Worm (Caenorhabditis elegans): ENCODE data around the gene ttr-34.
A peak's percentile ranks its signal among the peaks of the same experiment; 100 is the strongest.

The ttr-34 gene

ce11 chrX:13144975-13145618 is 5.5 kb downstream of the ttr-34 start (continued):
- TF ChIP-seq mab-9 (GFP tag; IDR thresholded peaks at IDR 0.05) (peak; percentile 83), fkh-4 (tag; optimal IDR thresholded peaks at IDR 0.05; ENCODE audit: borderline replicate concordance) (peak; percentile 76), nhr-71 (tag; optimal IDR thresholded peaks at IDR 0.05) (peak; percentile 99), lin-35 (GFP tag; optimal IDR thresholded peaks at IDR 0.05) (peak; percentile 76 to 86), lin-39 (tag; optimal IDR thresholded peaks at IDR 0.05) (peak; percentile 34), blmp-1 (tag; optimal IDR thresholded peaks at IDR 0.05) (peak; percentile 83), C34B4.2 (tag; optimal IDR thresholded peaks at IDR 0.05) (no peak), jun-1 (tag; optimal IDR thresholded peaks at IDR 0.05) (peak; percentile 96), skn-1 (tag; optimal IDR thresholded peaks at IDR 0.05) (peak; percentile 86), unc-62 (GFP tag; optimal IDR thresholded peaks at IDR 0.05) (no peak), dsc-1 (tag; optimal IDR thresholded peaks at IDR 0.05) (peak; percentile 98), hlh-17 (GFP tag; optimal IDR thresholded peaks at IDR 0.05; ENCODE audit: borderline replicate concordance) (no peak), fkh-10 (GFP tag; optimal IDR thresholded peaks at IDR 0.05) (peak; percentile 95), efl-3 (GFP tag; optimal IDR thresholded peaks at IDR 0.05) (peak; percentile 51), lir-3 (tag; optimal IDR thresholded peaks at IDR 0.05; ENCODE audit: poor library complexity) (peak; percentile 85), sup-37 (GFP tag; optimal IDR thresholded peaks at IDR 0.05) (peak; percentile 86), snpc-4 (tag; optimal IDR thresholded peaks at IDR 0.05) (peak; percentile 75), sox-4 (tag; optimal IDR thresholded peaks at IDR 0.05) (peak; percentile 87), nhr-12 (tag; optimal IDR thresholded peaks at IDR 0.05) (no peak), mef-2 (tag; optimal IDR thresholded peaks at IDR 0.05) (peak; percentile 71), elt-3 (tag; optimal IDR thresholded peaks at IDR 0.05) (peak in 3 of 6 experiments; percentile 51 to 79 (median 68)), dpl-1 (GFP tag; optimal IDR thresholded peaks at IDR 0.05) (peak; percentile 47 to 58 (median 54)), unc-86 (tag; optimal IDR thresholded peaks at IDR 0.05) (peak; percentile 98), swsn-7 (tag; optimal IDR thresholded peaks at IDR 0.05) (peak; percentile 97), C16A3.4 (tag; optimal IDR thresholded peaks at IDR 0.05) (peak; percentile 86), ama-1 (optimal IDR thresholded peaks at IDR 0.05) (peak; percentile 97), alr-1 (tag; optimal IDR thresholded peaks at IDR 0.05; ENCODE audit: borderline replicate concordance) (no peak), grh-1 (GFP tag; IDR thresholded peaks at IDR 0.05) (peak; percentile 79), ces-1 (GFP tag; optimal IDR thresholded peaks at IDR 0.05) (no peak), efl-1 (optimal IDR thresholded peaks at IDR 0.05) (peak; percentile 71 to 80), efl-1 (GFP tag; optimal IDR thresholded peaks at IDR 0.05 in 1 of 2) (peak; percentile 25 to 94)

- TF ChIP-seq C16A3.4 (tag; optimal IDR thresholded peaks at IDR 0.05) (no peak), blmp-1 (tag; optimal IDR thresholded peaks at IDR 0.05) (peak; percentile 58), dsc-1 (tag; optimal IDR thresholded peaks at IDR 0.05) (peak; percentile 5), pqm-1 (tag; optimal IDR thresholded peaks at IDR 0.05) (no peak), efl-1 (optimal IDR thresholded peaks at IDR 0.05) (no peak), efl-1 (GFP tag; optimal IDR thresholded peaks at IDR 0.05 in 1 of 2) (peak in 1 of 2 experiments; percentile 41)
Measured at ce11 chrX:13145988-13146873, 6.6 kb downstream of the ttr-34 start.

DNA sequence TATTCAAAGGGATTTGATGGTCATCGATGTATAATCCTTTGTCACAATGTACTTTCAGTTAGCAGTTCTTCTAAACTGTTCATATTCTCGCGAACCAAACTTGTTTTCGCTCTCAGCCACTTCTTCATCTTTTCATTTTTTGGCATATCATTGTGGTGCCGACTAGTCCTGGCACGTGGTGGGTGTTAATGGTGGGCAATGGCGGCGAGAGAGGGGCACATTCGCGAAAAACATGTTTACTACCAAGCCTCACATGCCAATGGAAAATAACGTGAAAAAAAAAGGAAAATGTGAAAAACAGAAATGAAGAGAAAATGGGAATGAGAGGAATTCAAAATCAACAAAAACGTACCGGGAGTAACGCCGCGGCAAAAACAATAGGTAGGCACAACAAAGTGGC is 7.5 kb downstream of the ttr-34 start:
- TF ChIP-seq dsc-1 (tag; optimal IDR thresholded peaks at IDR 0.05) (no peak), lin-35 (GFP tag; optimal IDR thresholded peaks at IDR 0.05) (peak in 1 of 2 experiments; percentile 58), nhr-85 (tag) (peak; percentile 85), dpl-1 (GFP tag; optimal IDR thresholded peaks at IDR 0.05) (peak in 1 of 3 experiments; percentile 18), lin-14 (GFP tag; optimal IDR thresholded peaks at IDR 0.05) (peak; percentile 69), nhr-47 (tag; optimal IDR thresholded peaks at IDR 0.05) (peak; percentile 41), fos-1 (tag; optimal IDR thresholded peaks at IDR 0.05) (no peak), nhr-19 (GFP tag; conservative IDR thresholded peaks at IDR 0.05) (no peak), snu-23 (GFP tag; optimal IDR thresholded peaks at IDR 0.05) (peak; percentile 66), pax-3 (tag; optimal IDR thresholded peaks at IDR 0.05) (peak; percentile 46), skn-1 (tag; optimal IDR thresholded peaks at IDR 0.05) (no peak), nhr-71 (tag; optimal IDR thresholded peaks at IDR 0.05) (peak; percentile 61), blmp-1 (tag; optimal IDR thresholded peaks at IDR 0.05) (peak; percentile 13), unc-130 (tag; optimal IDR thresholded peaks at IDR 0.05) (peak; percentile 30), nhr-20 (tag; optimal IDR thresholded peaks at IDR 0.05) (peak; percentile 52), mdl-1 (tag; optimal IDR thresholded peaks at IDR 0.05) (peak in 1 of 2 experiments; percentile 77), fkh-8 (tag; optimal IDR thresholded peaks at IDR 0.05) (peak; percentile 37), efl-1 (optimal IDR thresholded peaks at IDR 0.05) (no peak), efl-1 (GFP tag; optimal IDR thresholded peaks at IDR 0.05 in 1 of 2) (peak in 1 of 2 experiments; percentile 22), C34B4.2 (tag; optimal IDR thresholded peaks at IDR 0.05) (no peak), grh-1 (GFP tag; IDR thresholded peaks at IDR 0.05) (0 out of 2 replicates have a peak, but pooled peaks have one; percentile 6), pag-3 (tag; optimal IDR thresholded peaks at IDR 0.05; ENCODE audit: borderline replicate concordance, insufficient read depth) (peak; percentile 78)
